Worm (Caenorhabditis elegans) whole organism, L3 larva: Measurements from ENCODE around the gene R09H3.2.

Experiments used
- R02D3.7 ChIP-seq: fragments of 150-350 bp; optimal IDR thresholded peaks from 2 replicates; lab custom pipeline; 2014; ENCODE audit warnings: missing biosample characterization, missing genetic modification characterization
- ZK546.5 ChIP-seq: sonication (generic microtip); optimal IDR thresholded peaks from 2 replicates; lab custom pipeline; 2017; ENCODE audit warnings: missing biosample characterization, missing genetic modification characterization
- aly-2 ChIP-seq: fragments of 150-350 bp; optimal IDR thresholded peaks from 2 replicates; lab custom pipeline; 2014; ENCODE audit warnings: missing biosample characterization, missing genetic modification characterization
- ama-1 ChIP-seq: fragments of 150-350 bp; optimal IDR thresholded peaks from 2 replicates; lab custom pipeline; 2018
- ceh-16 ChIP-seq: sonication (generic microtip); optimal IDR thresholded peaks from 2 replicates; lab custom pipeline; 2017; ENCODE audit warnings: missing biosample characterization, missing genetic modification characterization
- ceh-28 ChIP-seq: fragments of 150-350 bp; optimal IDR thresholded peaks from 2 replicates; lab custom pipeline; 2014; ENCODE audit warnings: missing biosample characterization, missing genetic modification reagents, missing genetic modification characterization
- ceh-82 ChIP-seq: fragments of 150-350 bp; optimal IDR thresholded peaks from 2 replicates; lab custom pipeline; 2014; ENCODE audit warnings: missing biosample characterization, missing genetic modification characterization
- ceh-9 ChIP-seq: sonication (generic microtip); optimal IDR thresholded peaks from 2 replicates; lab custom pipeline; 2018; ENCODE audit warnings: missing biosample characterization, missing genetic modification characterization
- daf-12 ChIP-seq: fragments of 150-350 bp; optimal IDR thresholded peaks from 2 replicates; lab custom pipeline; 2014; ENCODE audit warnings: missing biosample characterization, missing genetic modification reagents, missing genetic modification characterization
- egl-27 ChIP-seq: sonication (generic microtip); optimal IDR thresholded peaks from 4 replicates; lab custom pipeline; 2017; ENCODE audit warnings: missing biosample characterization, missing genetic modification reagents, missing genetic modification characterization
- egl-5 ChIP-seq: fragments of 150-350 bp; optimal IDR thresholded peaks from 2 replicates; lab custom pipeline; 2017; ENCODE audit warnings: missing biosample characterization, missing genetic modification reagents, missing genetic modification characterization, inconsistent platforms
- elt-1 ChIP-seq: fragments of 150-350 bp; optimal IDR thresholded peaks from 2 replicates; lab custom pipeline; 2014; ENCODE audit warnings: missing biosample characterization, missing genetic modification characterization
- elt-2 ChIP-seq: sonication (generic microtip); optimal IDR thresholded peaks from 2 replicates; lab custom pipeline; 2016; ENCODE audit warnings: missing genetic modification reagents, mild to moderate bottlenecking, missing genetic modification characterization, missing compliant biosample characterization
- elt-3 ChIP-seq, 3 experiments: fragments of 150-350 bp in 1 of 3; sonication (generic microtip) in 2 of 3; optimal IDR thresholded peaks; 2 replicates in 2 of 3; 4 replicates in 1 of 3; lab custom pipeline; 2014 to 2017; ENCODE audit warnings: missing biosample characterization in 3 of 3, missing genetic modification characterization in 3 of 3
- eor-1 ChIP-seq, 2 experiments: fragments of 150-350 bp; optimal IDR thresholded peaks; 2 replicates each; lab custom pipeline; 2014 to 2018; ENCODE audit warnings: missing biosample characterization in 2 of 2, missing genetic modification characterization in 2 of 2
- fkh-10 ChIP-seq: sonication (generic microtip); optimal IDR thresholded peaks from 2 replicates; lab custom pipeline; 2017; ENCODE audit warnings: missing biosample characterization, missing genetic modification reagents, missing genetic modification characterization
- fkh-2 ChIP-seq: fragments of 150-350 bp; optimal IDR thresholded peaks from 2 replicates; lab custom pipeline; 2014; ENCODE audit warnings: missing biosample characterization, missing genetic modification reagents, missing genetic modification characterization
- fos-1 ChIP-seq: fragments of 150-350 bp; optimal IDR thresholded peaks from 2 replicates; lab custom pipeline; 2014; ENCODE audit warnings: missing biosample characterization, missing genetic modification characterization
- hmg-11 ChIP-seq: sonication (generic microtip); optimal IDR thresholded peaks from 2 replicates; lab custom pipeline; 2016; ENCODE audit warnings: missing genetic modification characterization, missing compliant biosample characterization
- jun-1 ChIP-seq: fragments of 150-350 bp; optimal IDR thresholded peaks from 2 replicates; lab custom pipeline; 2014; ENCODE audit warnings: missing biosample characterization, missing genetic modification reagents, missing genetic modification characterization
- lin-15B ChIP-seq: fragments of 150-350 bp; optimal IDR thresholded peaks from 2 replicates; lab custom pipeline; 2014; ENCODE audit warnings: missing biosample characterization, missing genetic modification characterization
- lin-39 ChIP-seq: fragments of 150-350 bp; optimal IDR thresholded peaks from 2 replicates; lab custom pipeline; 2018; ENCODE audit warnings: missing biosample characterization, missing genetic modification reagents, missing genetic modification characterization
- lsy-12 ChIP-seq: sonication (generic microtip); optimal IDR thresholded peaks from 2 replicates; lab custom pipeline; 2016; ENCODE audit warnings: mild to moderate bottlenecking, missing genetic modification characterization, missing compliant biosample characterization
- mdl-1 ChIP-seq: fragments of 150-350 bp; optimal IDR thresholded peaks from 2 replicates; lab custom pipeline; 2014; ENCODE audit warnings: missing biosample characterization, missing genetic modification characterization
- mml-1 ChIP-seq: fragments of 150-350 bp; sonication (generic microtip); optimal IDR thresholded peaks from 3 replicates; lab custom pipeline; 2014; ENCODE audit warnings: missing biosample characterization, missing genetic modification characterization
- nfya-1 ChIP-seq: sonication (generic microtip); optimal IDR thresholded peaks from 2 replicates; lab custom pipeline; 2017; ENCODE audit warnings: missing genetic modification characterization, mild to moderate bottlenecking, missing compliant biosample characterization, antibody characterized with exemption, moderate library complexity; ENCODE audit not compliant: insufficient read depth
- nhr-11 ChIP-seq: fragments of 150-350 bp; optimal IDR thresholded peaks from 2 replicates; lab custom pipeline; 2014; ENCODE audit warnings: missing biosample characterization, missing genetic modification characterization
- nhr-12 ChIP-seq: fragments of 150-350 bp; optimal IDR thresholded peaks from 2 replicates; lab custom pipeline; 2014; ENCODE audit warnings: missing biosample characterization, missing genetic modification characterization
- nhr-23 ChIP-seq: fragments of 150-350 bp; optimal IDR thresholded peaks from 2 replicates; lab custom pipeline; 2014; ENCODE audit warnings: missing biosample characterization, missing genetic modification reagents, missing genetic modification characterization
- nhr-237 ChIP-seq: fragments of 150-350 bp; optimal IDR thresholded peaks from 2 replicates; lab custom pipeline; 2014; ENCODE audit warnings: missing biosample characterization, missing genetic modification characterization
- nhr-25 ChIP-seq: sonication (generic microtip); optimal IDR thresholded peaks from 2 replicates; lab custom pipeline; 2017; ENCODE audit warnings: missing biosample characterization, missing genetic modification characterization
- nhr-28 ChIP-seq: fragments of 150-350 bp; optimal IDR thresholded peaks from 2 replicates; lab custom pipeline; 2014; ENCODE audit warnings: missing biosample characterization, missing genetic modification characterization
- nhr-43 ChIP-seq: sonication (generic microtip); optimal IDR thresholded peaks from 2 replicates; lab custom pipeline; 2016; ENCODE audit warnings: mild to moderate bottlenecking, missing genetic modification characterization, missing compliant biosample characterization; ENCODE audit not compliant: poor library complexity, severe bottlenecking
- nhr-67 ChIP-seq: fragments of 150-350 bp; optimal IDR thresholded peaks from 2 replicates; lab custom pipeline; 2014; ENCODE audit warnings: missing biosample characterization, missing genetic modification characterization
- nhr-76 ChIP-seq: fragments of 150-350 bp; sonication (generic microtip); optimal IDR thresholded peaks from 5 replicates; lab custom pipeline; 2014; ENCODE audit warnings: missing biosample characterization, missing genetic modification characterization
- nhr-77 ChIP-seq: fragments of 150-350 bp; optimal IDR thresholded peaks from 2 replicates; lab custom pipeline; 2014; ENCODE audit warnings: missing biosample characterization, missing genetic modification characterization
- pha-4 ChIP-seq: fragments of 150-350 bp; optimal IDR thresholded peaks from 2 replicates; lab custom pipeline; 2014; ENCODE audit warnings: missing biosample characterization, missing genetic modification reagents, missing genetic modification characterization
- pqm-1 ChIP-seq: fragments of 150-350 bp; optimal IDR thresholded peaks from 2 replicates; lab custom pipeline; 2017; ENCODE audit warnings: missing biosample characterization, missing genetic modification characterization, inconsistent platforms
- sea-2 ChIP-seq: fragments of 150-350 bp; sonication (generic microtip); optimal IDR thresholded peaks from 4 replicates; lab custom pipeline; 2014; ENCODE audit warnings: missing biosample characterization, missing genetic modification reagents, missing genetic modification characterization
- skn-1 ChIP-seq: fragments of 150-350 bp; optimal IDR thresholded peaks from 2 replicates; lab custom pipeline; 2014; ENCODE audit warnings: missing biosample characterization, missing genetic modification characterization
- snpc-4 ChIP-seq: fragments of 150-350 bp; optimal IDR thresholded peaks from 2 replicates; lab custom pipeline; 2014; ENCODE audit warnings: missing biosample characterization, missing genetic modification characterization
- tbx-2 ChIP-seq: sonication (generic microtip); optimal IDR thresholded peaks from 2 replicates; lab custom pipeline; 2016; ENCODE audit warnings: mild to moderate bottlenecking, missing genetic modification characterization, missing compliant biosample characterization
- unc-39 ChIP-seq: sonication (generic microtip); optimal IDR thresholded peaks from 4 replicates; lab custom pipeline; 2017; ENCODE audit warnings: missing biosample characterization, missing genetic modification characterization
- unc-62 ChIP-seq: fragments of 150-350 bp; sonication (generic microtip); optimal IDR thresholded peaks from 4 replicates; lab custom pipeline; 2014; ENCODE audit warnings: missing biosample characterization, missing genetic modification reagents, missing genetic modification characterization
- zag-1 ChIP-seq: fragments of 150-350 bp; optimal IDR thresholded peaks from 2 replicates; lab custom pipeline; 2014; ENCODE audit warnings: missing biosample characterization, missing genetic modification characterization
- ztf-11 ChIP-seq: fragments of 150-350 bp; optimal IDR thresholded peaks from 2 replicates; lab custom pipeline; 2014; ENCODE audit warnings: missing biosample characterization, missing genetic modification characterization
- ztf-4 ChIP-seq: fragments of 150-350 bp; optimal IDR thresholded peaks from 2 replicates; lab custom pipeline; 2014; ENCODE audit warnings: missing biosample characterization, missing genetic modification characterization

The R09H3.2 gene

ce11 chrX:1627837-1628236 lies 37.0 kb downstream of the R09H3.2 start, which contains the start of gene fbxb-58:
Gene fbxb-58, plus strand, starts transcription at chrX:1628137.
- TF ChIP-seq aly-2 (tag; lab: Kevin White, UChicago) (no peak), elt-1 (tag; lab: Kevin White, UChicago) (no peak), unc-62 (GFP tag; lab: Kevin White, UChicago) (no peak), zag-1 (tag; lab: Kevin White, UChicago) (no peak), elt-3 (tag; optimal IDR thresholded peaks at IDR 0.05; lab: Kevin White, UChicago) (no peak)

- TF ChIP-seq pqm-1 (tag; lab: Kevin White, UChicago) (peak; percentile 88), nhr-25 (tag; lab: Kevin White, UChicago) (peak; percentile 84), ztf-4 (peak; percentile 57), ceh-28 (peak; percentile 100), nhr-76 (tag; lab: Kevin White, UChicago) (peak; percentile 89), sea-2 (GFP tag; lab: Kevin White, UChicago) (no peak), nhr-237 (peak; percentile 83), snpc-4 (peak; percentile 92), mml-1 (no peak), lin-39 (tag; lab: Kevin White, UChicago) (peak; percentile 96), egl-5 (tag; lab: Kevin White, UChicago) (peak; percentile 80), ceh-16 (tag; lab: Kevin White, UChicago) (peak; percentile 56), fos-1 (tag; lab: Kevin White, UChicago) (peak; percentile 97), ztf-11 (tag; lab: Kevin White, UChicago) (peak; percentile 14), zag-1 (tag; lab: Kevin White, UChicago) (peak; percentile 83), daf-12 (tag; lab: Kevin White, UChicago) (peak; percentile 72), nhr-67 (peak; percentile 69), nhr-43 (tag; lab: Kevin White, UChicago) (peak; percentile 98), aly-2 (tag; lab: Kevin White, UChicago) (peak; percentile 83), elt-3 (tag; optimal IDR thresholded peaks at IDR 0.05; lab: Kevin White, UChicago) (peak in 2 of 3 experiments; percentile 84 to 98), pha-4 (tag; lab: Kevin White, UChicago) (peak; percentile 98), nhr-77 (tag; lab: Kevin White, UChicago) (peak; percentile 98), mdl-1 (tag; lab: Kevin White, UChicago) (peak; percentile 27), skn-1 (tag; lab: Kevin White, UChicago) (peak; percentile 96), R02D3.7 (tag; lab: Kevin White, UChicago) (peak; percentile 91), nhr-12 (tag; lab: Kevin White, UChicago) (peak; percentile 21), jun-1 (peak; percentile 99), nhr-11 (tag; lab: Kevin White, UChicago) (peak; percentile 95), egl-27 (tag; lab: Kevin White, UChicago) (peak; percentile 97), ama-1 (lab: Kevin White, UChicago) (no peak), fkh-2 (tag; lab: Kevin White, UChicago) (peak; percentile 36), nfya-1 (tag; lab: Kevin White, UChicago) (peak; percentile 89), elt-2 (peak; percentile 78), hmg-11 (tag; lab: Kevin White, UChicago) (peak; percentile 97), unc-39 (tag; lab: Kevin White, UChicago) (peak; percentile 54), tbx-2 (tag; lab: Kevin White, UChicago) (peak; percentile 98), ceh-9 (tag; lab: Kevin White, UChicago) (peak; percentile 89), nhr-28 (tag; lab: Kevin White, UChicago) (peak; percentile 90), fkh-10 (peak; percentile 99), unc-62 (GFP tag; lab: Kevin White, UChicago) (peak; percentile 89), ZK546.5 (tag; lab: Kevin White, UChicago) (peak; percentile 62), nhr-23 (tag; lab: Kevin White, UChicago) (peak; percentile 96), eor-1 (tag; optimal IDR thresholded peaks at IDR 0.05; lab: Kevin White, UChicago) (peak in 1 of 2 experiments; percentile 74), lin-15B (peak; percentile 23), lsy-12 (tag; lab: Kevin White, UChicago) (peak; percentile 94), ceh-82 (peak; percentile 97), elt-1 (tag; lab: Kevin White, UChicago) (peak; percentile 45)
- TF ChIP-seq, all 47 proteins: peak for 44
Observed at ce11 chrX:1627013-1627412, 37.8 kb downstream of the R09H3.2 start.
